Worm (Caenorhabditis elegans): ENCODE data around the gene T04F3.5.

DNA sequence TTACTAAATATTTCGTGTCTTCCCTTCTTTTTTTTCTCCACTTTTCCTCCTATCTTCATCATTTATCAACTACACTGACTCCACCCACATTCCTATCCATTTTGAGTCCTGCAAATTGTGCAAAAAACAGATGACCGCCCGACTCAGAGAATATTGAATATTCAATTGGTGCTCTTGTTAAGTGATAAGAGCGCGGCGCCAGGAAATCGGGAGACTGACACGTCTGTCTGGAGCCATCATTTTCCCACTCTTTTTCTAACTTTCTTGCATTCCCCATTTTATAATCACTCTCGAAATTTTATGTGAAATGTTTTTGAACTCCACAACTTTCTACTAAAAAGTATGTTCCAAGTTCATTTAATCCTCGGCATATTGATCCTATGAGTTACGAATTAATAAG is 4.6 kb upstream of the T04F3.5 start:
- TF ChIP-seq W03F9.2 (tag; optimal IDR thresholded peaks at IDR 0.05): no peak
- TF ChIP-seq him-1 (tag; optimal IDR thresholded peaks at IDR 0.05): no peak
- TF ChIP-seq dao-5 (tag; optimal IDR thresholded peaks at IDR 0.05): no peak

Data from whole organism, L4/young adult.